Worm (Caenorhabditis elegans): ENCODE measurements around the gene Y82E9BR.17.

Gene Y82E9BR.17

ce11 chrIII:1456859-1457258 is 1.3 kb upstream of the Y82E9BR.17 start:
- TF ChIP-seq nhr-28 (tag; optimal IDR thresholded peaks at IDR 0.05), result no peak
- peak; percentile 95 for TF ChIP-seq zip-8 (tag; optimal IDR thresholded peaks at IDR 0.05)
- TF ChIP-seq elt-1 (tag; optimal IDR thresholded peaks at IDR 0.05; ENCODE audit: borderline replicate concordance, insufficient read depth), result no peak
- no peak for TF ChIP-seq unc-62 (GFP tag; optimal IDR thresholded peaks at IDR 0.05)
- no peak for TF ChIP-seq lsy-2 (tag; optimal IDR thresholded peaks at IDR 0.05)
- TF ChIP-seq M03D4.4 (tag; optimal IDR thresholded peaks at IDR 0.05), result no peak
- TF ChIP-seq pha-4 (tag; optimal IDR thresholded peaks at IDR 0.05), result no peak
- TF ChIP-seq mab-5 (tag; optimal IDR thresholded peaks at IDR 0.05), result no peak
- TF ChIP-seq nhr-2 (tag; optimal IDR thresholded peaks at IDR 0.05), result peak; percentile 45
- TF ChIP-seq ces-1 (GFP tag; optimal IDR thresholded peaks at IDR 0.05), result no peak
- TF ChIP-seq nhr-12 (tag; optimal IDR thresholded peaks at IDR 0.05), result no peak
- no peak for TF ChIP-seq ceh-39 (tag; optimal IDR thresholded peaks at IDR 0.05)
- no peak for TF ChIP-seq cnd-1 (tag; optimal IDR thresholded peaks at IDR 0.05)

DNA sequence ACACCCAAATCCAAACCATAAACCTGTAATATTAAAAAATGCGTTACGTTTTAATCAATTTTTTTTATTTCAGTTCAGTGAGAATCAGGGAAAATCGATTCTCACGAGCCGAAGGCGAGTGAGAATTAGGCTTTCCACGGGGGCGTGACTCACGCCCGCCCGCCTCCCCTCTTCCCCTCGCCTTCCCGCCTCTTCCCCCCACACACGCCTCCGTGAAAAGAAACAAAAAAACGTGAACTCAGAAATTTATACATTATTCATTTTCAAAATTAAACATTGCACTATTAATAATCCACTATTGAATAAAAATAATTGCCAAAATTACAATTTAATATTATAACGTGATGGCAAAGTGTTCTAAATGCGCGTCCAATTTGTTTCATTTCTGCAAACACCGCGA is 8.8 kb downstream of the Y82E9BR.17 start:
- no peak for TF ChIP-seq elt-3 (tag; optimal IDR thresholded peaks at IDR 0.05)
- no peak for TF ChIP-seq snpc-4 (tag; optimal IDR thresholded peaks at IDR 0.05)
- TF ChIP-seq ceh-83 (GFP tag; optimal IDR thresholded peaks at IDR 0.05), result peak; percentile 76
- TF ChIP-seq cnd-1 (tag; optimal IDR thresholded peaks at IDR 0.05), result no peak

DNA sequence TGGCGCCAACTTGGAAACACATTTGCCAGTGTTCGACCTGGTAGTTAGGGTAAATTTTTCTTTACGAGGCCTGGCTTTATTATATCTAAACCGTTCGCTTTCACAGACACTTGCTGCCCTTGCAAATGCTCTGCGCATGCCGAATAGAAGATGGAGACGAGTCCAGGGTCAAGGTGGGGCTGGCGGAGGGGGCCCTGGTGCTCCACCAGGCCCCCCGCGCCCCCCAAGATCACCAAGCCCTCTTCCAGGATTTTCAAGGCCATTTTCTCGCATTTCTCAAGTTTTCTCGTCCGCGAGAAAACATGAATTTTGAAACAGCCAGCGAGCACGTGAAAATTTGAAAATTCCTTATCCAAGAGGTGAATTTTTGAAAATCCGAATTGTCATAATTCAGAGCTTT is 16.0 kb downstream of the Y82E9BR.17 start:
- TF ChIP-seq ham-2 (GFP tag; optimal IDR thresholded peaks at IDR 0.05), result no peak
- TF ChIP-seq ztf-11 (tag; optimal IDR thresholded peaks at IDR 0.05), result no peak
- no peak for TF ChIP-seq flh-1 (GFP tag; optimal IDR thresholded peaks at IDR 0.05)
- no peak for TF ChIP-seq elt-3 (tag; optimal IDR thresholded peaks at IDR 0.05)
- TF ChIP-seq zip-8 (tag; optimal IDR thresholded peaks at IDR 0.05), result no peak
- TF ChIP-seq bed-3 (GFP tag; optimal IDR thresholded peaks at IDR 0.05), result no peak
- TF ChIP-seq sem-2 (GFP tag; optimal IDR thresholded peaks at IDR 0.05), result no peak
- no peak for TF ChIP-seq blmp-1 (tag; optimal IDR thresholded peaks at IDR 0.05)
- TF ChIP-seq ceh-83 (GFP tag; optimal IDR thresholded peaks at IDR 0.05), result no peak
- no peak for TF ChIP-seq elt-1 (tag; optimal IDR thresholded peaks at IDR 0.05; ENCODE audit: borderline replicate concordance, insufficient read depth)
- no peak for TF ChIP-seq cnd-1 (tag; optimal IDR thresholded peaks at IDR 0.05)
- TF ChIP-seq snpc-4 (tag; optimal IDR thresholded peaks at IDR 0.05), result no peak
- no peak for TF ChIP-seq ces-1 (GFP tag; optimal IDR thresholded peaks at IDR 0.05)
- TF ChIP-seq lin-13 (tag; optimal IDR thresholded peaks at IDR 0.05), result no peak

DNA sequence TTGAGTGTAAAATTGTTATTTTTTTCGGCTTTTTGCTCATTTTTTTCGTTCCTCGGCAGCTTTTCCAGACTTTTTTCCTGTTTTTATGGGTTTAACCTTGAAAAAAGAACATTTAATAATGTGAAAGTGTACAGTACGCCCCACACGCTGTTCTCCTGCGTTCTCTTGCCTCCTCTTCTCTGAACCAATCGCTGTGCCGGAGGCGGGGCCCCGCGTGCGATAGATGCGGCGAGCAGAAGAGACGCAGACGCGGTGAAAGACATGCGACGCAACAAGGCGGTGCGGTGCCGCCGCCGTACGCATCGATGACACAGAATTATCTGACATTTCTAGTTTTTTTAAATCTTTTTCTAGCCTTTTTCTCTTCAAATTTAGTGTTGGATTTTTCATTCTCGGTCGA is 18.8 kb downstream of the Y82E9BR.17 start:
- TF ChIP-seq unc-120 (tag; optimal IDR thresholded peaks at IDR 0.05; ENCODE audit: poor library complexity, severe bottlenecking), result no peak
- peak; percentile 35 for TF ChIP-seq ceh-83 (GFP tag; optimal IDR thresholded peaks at IDR 0.05)
- TF ChIP-seq lsy-2 (tag; optimal IDR thresholded peaks at IDR 0.05), result peak; percentile 92

DNA sequence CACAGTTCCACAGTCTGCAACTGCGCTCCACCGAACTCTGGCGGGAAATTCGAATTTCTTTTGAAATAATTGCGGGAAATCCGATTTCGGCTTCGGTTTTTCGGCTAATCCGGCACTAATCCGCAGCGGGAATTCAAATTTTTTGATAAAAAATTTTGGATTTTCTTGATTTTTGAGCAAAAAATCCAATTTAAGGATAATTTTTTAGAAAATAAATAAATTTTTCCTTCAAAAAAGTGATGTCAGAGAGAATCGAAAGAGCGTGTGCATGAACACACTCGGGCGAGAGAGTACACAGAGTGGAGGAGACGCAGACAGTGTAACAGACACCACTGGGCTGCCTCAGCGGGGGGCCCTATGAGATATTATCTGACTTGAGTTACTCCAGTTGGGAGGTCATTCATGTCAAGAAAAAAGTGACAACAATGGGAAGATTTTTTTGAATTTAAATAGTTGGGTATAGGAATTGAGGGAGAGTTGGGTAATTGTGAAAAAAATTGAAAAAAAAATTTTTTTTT is 25.6 kb downstream of the Y82E9BR.17 start:
- TF ChIP-seq ces-1 (GFP tag; optimal IDR thresholded peaks at IDR 0.05) (peak; percentile 22), unc-39 (tag; optimal IDR thresholded peaks at IDR 0.05) (no peak)

ce11 chrIII:1429275-1429674 is 26.3 kb downstream of the Y82E9BR.17 start:
- TF ChIP-seq unc-39 (tag; optimal IDR thresholded peaks at IDR 0.05) (no peak), tbx-8 (GFP tag; optimal IDR thresholded peaks at IDR 0.05) (no peak), ceh-43 (GFP tag; optimal IDR thresholded peaks at IDR 0.05) (no peak), ceh-39 (tag; optimal IDR thresholded peaks at IDR 0.05) (no peak)

- TF ChIP-seq blmp-1 (tag; optimal IDR thresholded peaks at IDR 0.05), result no peak
- no peak for TF ChIP-seq ceh-83 (GFP tag; optimal IDR thresholded peaks at IDR 0.05)
- TF ChIP-seq pha-4 (tag; optimal IDR thresholded peaks at IDR 0.05), result no peak
- no peak for TF ChIP-seq sptf-1 (tag; optimal IDR thresholded peaks at IDR 0.05)
- TF ChIP-seq flh-1 (GFP tag; optimal IDR thresholded peaks at IDR 0.05), result no peak
- no peak for TF ChIP-seq ceh-39 (tag; optimal IDR thresholded peaks at IDR 0.05)
- no peak for TF ChIP-seq lin-13 (tag; optimal IDR thresholded peaks at IDR 0.05)
- TF ChIP-seq lin-32 (GFP tag; optimal IDR thresholded peaks at IDR 0.05), result no peak
- no peak for TF ChIP-seq nhr-237 (tag; optimal IDR thresholded peaks at IDR 0.05)
- TF ChIP-seq unc-39 (tag; optimal IDR thresholded peaks at IDR 0.05), result no peak
- TF ChIP-seq ham-2 (GFP tag; optimal IDR thresholded peaks at IDR 0.05), result no peak
- no peak for TF ChIP-seq nhr-28 (tag; optimal IDR thresholded peaks at IDR 0.05)
- no peak for TF ChIP-seq nhr-12 (tag; optimal IDR thresholded peaks at IDR 0.05)
- no peak for TF ChIP-seq unc-62 (GFP tag; optimal IDR thresholded peaks at IDR 0.05)
- TF ChIP-seq ztf-11 (tag; optimal IDR thresholded peaks at IDR 0.05), result no peak
- TF ChIP-seq mls-2 (tag; optimal IDR thresholded peaks at IDR 0.05), result no peak
- no peak for TF ChIP-seq ces-1 (GFP tag; optimal IDR thresholded peaks at IDR 0.05)
- no peak for TF ChIP-seq elt-1 (tag; optimal IDR thresholded peaks at IDR 0.05; ENCODE audit: borderline replicate concordance, insufficient read depth)
These were observed 27.1 kb downstream of the Y82E9BR.17 start for ce11 chrIII:1428448-1428847.
